Fruit fly (Drosophila melanogaster): Measurements from ENCODE around the gene fzy.

Gene fzy

dm6 chr2L:16329625-16330024 is 18.9 kb downstream of the fzy start, which contains the start of gene CG4440:
Gene CG4440, plus strand, starts transcription at chr2L:16329925.
- TF ChIP-seq salr (GFP tag; optimal IDR thresholded peaks at IDR 0.05) (no peak), spab (GFP tag; optimal IDR thresholded peaks at IDR 0.05) (no peak), CG3919 (GFP tag; optimal IDR thresholded peaks at IDR 0.05) (no peak)

dm6 chr2L:16337785-16338184 is 27.0 kb downstream of the fzy start, which contains the start of gene CG31817:
Gene CG31817, minus strand, starts transcription at chr2L:16337885.
- TF ChIP-seq CG6163 (GFP tag; IDR thresholded peaks at IDR 0.05) (no peak), Blimp-1 (GFP tag; optimal IDR thresholded peaks at IDR 0.05) (no peak), CG9139 (GFP tag; optimal IDR thresholded peaks at IDR 0.05) (no peak), Ets96B (tag; optimal IDR thresholded peaks at IDR 0.05) (no peak), CG11902 (GFP tag; optimal IDR thresholded peaks at IDR 0.05) (no peak), acj6 (GFP tag; optimal IDR thresholded peaks at IDR 0.05) (no peak), CG10669 (GFP tag; optimal IDR thresholded peaks at IDR 0.05) (no peak), fd59A (GFP tag; optimal IDR thresholded peaks at IDR 0.05) (no peak), Sox14 (GFP tag; optimal IDR thresholded peaks at IDR 0.05) (no peak), CG6854 (GFP tag; optimal IDR thresholded peaks at IDR 0.05) (no peak), topi (GFP tag; optimal IDR thresholded peaks at IDR 0.05) (no peak), fkh (GFP tag; optimal IDR thresholded peaks at IDR 0.05) (no peak), Sox102F (GFP tag; optimal IDR thresholded peaks at IDR 0.05) (no peak), Ets21C (GFP tag; optimal IDR thresholded peaks at IDR 0.05) (no peak), CG1621 (tag; optimal IDR thresholded peaks at IDR 0.05) (no peak), Hr39 (GFP tag; optimal IDR thresholded peaks at IDR 0.05) (no peak), CG11762 (GFP tag; optimal IDR thresholded peaks at IDR 0.05; ENCODE audit: insufficient read depth) (no peak), salr (GFP tag; optimal IDR thresholded peaks at IDR 0.05) (no peak)

- TF ChIP-seq Sox102F (GFP tag; optimal IDR thresholded peaks at IDR 0.05) (no peak), net (GFP tag; optimal IDR thresholded peaks at IDR 0.05) (no peak), fd85E (GFP tag; optimal IDR thresholded peaks at IDR 0.05) (no peak), Hr39 (GFP tag; optimal IDR thresholded peaks at IDR 0.05) (no peak), acj6 (GFP tag; optimal IDR thresholded peaks at IDR 0.05) (no peak), CG6854 (GFP tag; optimal IDR thresholded peaks at IDR 0.05) (no peak), Met (GFP tag; optimal IDR thresholded peaks at IDR 0.05) (no peak), Eip75B (GFP tag; optimal IDR thresholded peaks at IDR 0.05) (no peak), Eip93F (GFP tag; optimal IDR thresholded peaks at IDR 0.05) (no peak), Ets96B (tag; optimal IDR thresholded peaks at IDR 0.05) (no peak)
These were observed 29.5 kb downstream of the fzy start, which contains the start of gene CG42266 for dm6 chr2L:16340268-16340667. Gene CG42266, minus strand, starts transcription at chr2L:16340368.

- TF ChIP-seq CG8319 (GFP tag; optimal IDR thresholded peaks at IDR 0.05) (no peak), CG32006 (GFP tag; optimal IDR thresholded peaks at IDR 0.05) (no peak), Sox14 (GFP tag; optimal IDR thresholded peaks at IDR 0.05) (no peak), fd85E (GFP tag; optimal IDR thresholded peaks at IDR 0.05) (no peak), CG8119 (GFP tag; IDR thresholded peaks at IDR 0.05) (no peak), CG6792 (GFP tag; optimal IDR thresholded peaks at IDR 0.05) (no peak), Eip78C (GFP tag) (no peak), CG34406 (GFP tag; optimal IDR thresholded peaks at IDR 0.05) (no peak), CG11294 (GFP tag; IDR thresholded peaks at IDR 0.05) (no peak), CG8632 (GFP tag; optimal IDR thresholded peaks at IDR 0.05) (no peak), OdsH (GFP tag; optimal IDR thresholded peaks at IDR 0.05) (no peak), eg (GFP tag; IDR thresholded peaks at IDR 0.05) (no peak), fkh (GFP tag; optimal IDR thresholded peaks at IDR 0.05) (no peak), CG10631 (GFP tag; optimal IDR thresholded peaks at IDR 0.05) (no peak)
These were observed 31.5 kb downstream of the fzy start, which contains the start of gene CG44405 for dm6 chr2L:16342224-16342623. Gene CG44405, minus strand, starts transcription at chr2L:16342324.

Data from whole organism, prepupa.